Fruit fly (Drosophila melanogaster) whole organism, adult: ENCODE data around the gene Zcchc7.

Source experiments
- CG11617 ChIP-seq: fragments of 200-800 bp; sonication (Bioruptor generic); optimal IDR thresholded peaks from 2 replicates; lab custom pipeline; 2017; ENCODE audit warnings: mild to moderate bottlenecking, missing biosample characterization, missing genetic modification reagents, missing genetic modification characterization
- CG12768 ChIP-seq: fragments of 200-800 bp; sonication (Bioruptor generic); optimal IDR thresholded peaks from 2 replicates; lab custom pipeline; 2017; ENCODE audit warnings: missing biosample characterization, missing genetic modification characterization, mild to moderate bottlenecking, moderate library complexity, missing genetic modification reagents
- CG14711 ChIP-seq: fragments of 200-800 bp; sonication (Bioruptor generic); optimal IDR thresholded peaks from 2 replicates; lab custom pipeline; 2018; ENCODE audit warnings: missing biosample characterization, mild to moderate bottlenecking, missing genetic modification characterization, moderate library complexity
- CG1620 ChIP-seq: fragments of 200-800 bp; sonication (Bioruptor generic); optimal IDR thresholded peaks from 2 replicates; lab custom pipeline; 2016; ENCODE audit warnings: missing biosample characterization, missing genetic modification characterization
- CG33017 ChIP-seq: fragments of 200-800 bp; sonication (Bioruptor generic); optimal IDR thresholded peaks from 2 replicates; lab custom pipeline; 2018; ENCODE audit warnings: missing biosample characterization, mild to moderate bottlenecking, missing genetic modification characterization, moderate library complexity
- CG5204 ChIP-seq: fragments of 200-800 bp; sonication (Bioruptor generic); optimal IDR thresholded peaks from 2 replicates; lab custom pipeline; 2016; ENCODE audit warnings: missing biosample characterization, missing genetic modification characterization
- CG7045 ChIP-seq: fragments of 200-800 bp; sonication (Bioruptor generic); optimal IDR thresholded peaks from 2 replicates; lab custom pipeline; 2017; ENCODE audit warnings: missing biosample characterization, mild to moderate bottlenecking, missing genetic modification characterization
- CG7101 ChIP-seq: fragments of 200-800 bp; sonication (Bioruptor generic); optimal IDR thresholded peaks from 2 replicates; lab custom pipeline; 2018; ENCODE audit warnings: missing biosample characterization, mild to moderate bottlenecking, missing genetic modification characterization, moderate library complexity
- Clk ChIP-seq: fragments of 200-800 bp; sonication (Bioruptor generic); optimal IDR thresholded peaks from 2 replicates; lab custom pipeline; 2017; ENCODE audit warnings: missing biosample characterization, missing genetic modification characterization
- Crg-1 ChIP-seq: fragments of 200-800 bp; sonication (Bioruptor generic); optimal IDR thresholded peaks from 2 replicates; lab custom pipeline; 2016; ENCODE audit warnings: missing biosample characterization, missing genetic modification characterization
- Hr96 ChIP-seq: fragments of 200-800 bp; sonication (Bioruptor generic); optimal IDR thresholded peaks from 2 replicates; lab custom pipeline; 2016; ENCODE audit warnings: missing biosample characterization, missing genetic modification characterization
- Mnt ChIP-seq: fragments of 200-800 bp; sonication (Bioruptor generic); optimal IDR thresholded peaks from 2 replicates; lab custom pipeline; 2016; ENCODE audit warnings: missing biosample characterization, mild to moderate bottlenecking, missing genetic modification characterization
- bab1 ChIP-seq: fragments of 200-800 bp; sonication (Bioruptor generic); optimal IDR thresholded peaks from 3 replicates; lab custom pipeline; 2019; ENCODE audit warnings: missing biosample characterization, mild to moderate bottlenecking, missing genetic modification characterization, moderate library complexity
- cic ChIP-seq: fragments of 200-800 bp; sonication (Bioruptor generic); optimal IDR thresholded peaks from 2 replicates; lab custom pipeline; 2017; ENCODE audit warnings: missing biosample characterization, mild to moderate bottlenecking, missing genetic modification characterization, moderate library complexity
- cnc ChIP-seq, 2 experiments: fragments of >200 bp; optimal IDR thresholded peaks; 2 replicates each; lab custom pipeline; 2017
- kay ChIP-seq: fragments of 200-800 bp; sonication (Bioruptor generic); peaks from one replicate; lab custom pipeline; 2016; ENCODE audit warnings: missing biosample characterization, missing genetic modification characterization, borderline replicate concordance
- ovo ChIP-seq: fragments of 200-800 bp; sonication (Bioruptor generic); optimal IDR thresholded peaks from 2 replicates; lab custom pipeline; 2016; ENCODE audit warnings: missing biosample characterization, missing genetic modification characterization
- pad ChIP-seq: fragments of 200-800 bp; sonication (Bioruptor generic); optimal IDR thresholded peaks from 3 replicates; lab custom pipeline; 2017; ENCODE audit warnings: missing biosample characterization, missing genetic modification characterization, mild to moderate bottlenecking, moderate library complexity, missing genetic modification reagents
- tj ChIP-seq: fragments of 200-800 bp; sonication (Bioruptor generic); optimal IDR thresholded peaks from 3 replicates; lab custom pipeline; 2017; ENCODE audit warnings: missing biosample characterization, mild to moderate bottlenecking, missing genetic modification characterization, moderate library complexity
- toe ChIP-seq: fragments of 200-800 bp; sonication (Bioruptor generic); optimal IDR thresholded peaks from 2 replicates; lab custom pipeline; 2016; ENCODE audit warnings: missing biosample characterization, missing genetic modification characterization

Gene Zcchc7

dm6 chr3L:16858780-16859179 lies 13.6 kb downstream of the Zcchc7 start, which contains the start of gene sinah:
sinah (plus strand) TSS chr3L:16859080.
- TF ChIP-seq CG7045 (GFP tag; lab: Kevin White, UChicago): no peak
- TF ChIP-seq ovo (GFP tag; lab: Kevin White, UChicago): no peak
- no peak for TF ChIP-seq CG33017 (tag; lab: Kevin White, UChicago)
- TF ChIP-seq cic (GFP tag; lab: Kevin White, UChicago): no peak
- TF ChIP-seq CG7101 (tag; lab: Kevin White, UChicago): no peak
- no peak for TF ChIP-seq cnc (optimal IDR thresholded peaks at IDR 0.05; lab: Kevin White, UChicago)
- no peak for TF ChIP-seq kay (GFP tag; lab: Kevin White, UChicago)

dm6 chr3L:16860322-16860721 lies 15.1 kb downstream of the Zcchc7 start, which contains the start of gene CG13029:
CG13029 (plus strand) TSS chr3L:16860622.
- TF ChIP-seq CG7045 (GFP tag; lab: Kevin White, UChicago) (no peak), CG5204 (GFP tag; lab: Kevin White, UChicago) (no peak), cnc (optimal IDR thresholded peaks at IDR 0.05; lab: Kevin White, UChicago) (no peak), CG12768 (GFP tag; lab: Kevin White, UChicago) (no peak), ovo (GFP tag; lab: Kevin White, UChicago) (no peak), CG14711 (no peak), Clk (no peak), tj (GFP tag; lab: Kevin White, UChicago) (no peak), CG33017 (tag; lab: Kevin White, UChicago) (no peak), Crg-1 (GFP tag; lab: Kevin White, UChicago) (no peak), CG7101 (tag; lab: Kevin White, UChicago) (no peak), pad (GFP tag; lab: Kevin White, UChicago) (no peak)

dm6 chr3L:16860879-16861278 lies 15.7 kb downstream of the Zcchc7 start:
- no peak for TF ChIP-seq CG14711
- TF ChIP-seq CG5204 (GFP tag; lab: Kevin White, UChicago): no peak
- TF ChIP-seq CG7101 (tag; lab: Kevin White, UChicago): no peak
- no peak for TF ChIP-seq tj (GFP tag; lab: Kevin White, UChicago)
- no peak for TF ChIP-seq cic (GFP tag; lab: Kevin White, UChicago)
- TF ChIP-seq CG7045 (GFP tag; lab: Kevin White, UChicago): no peak
- no peak for TF ChIP-seq Mnt (GFP tag; lab: Kevin White, UChicago)

- no peak for TF ChIP-seq CG14711
- no peak for TF ChIP-seq Crg-1 (GFP tag; lab: Kevin White, UChicago)
- TF ChIP-seq CG1620 (GFP tag; lab: Kevin White, UChicago): no peak
- no peak for TF ChIP-seq toe
- TF ChIP-seq kay (GFP tag; lab: Kevin White, UChicago): no peak
- TF ChIP-seq pad (GFP tag; lab: Kevin White, UChicago): no peak
- TF ChIP-seq cnc (optimal IDR thresholded peaks at IDR 0.05; lab: Kevin White, UChicago): no peak
- no peak for TF ChIP-seq CG11617 (GFP tag; lab: Kevin White, UChicago)
These were observed 17.1 kb downstream of the Zcchc7 start, which contains the start of gene Rh4 for dm6 chr3L:16862284-16862683. Rh4 (minus strand) TSS chr3L:16862517.

dm6 chr3L:16862958-16863357 lies 17.8 kb downstream of the Zcchc7 start, which contains the start of gene CG9951:
CG9951 (plus strand) TSS chr3L:16863164.
- TF ChIP-seq bab1 (GFP tag; lab: Kevin White, UChicago) (peak; percentile 6), kay (GFP tag; lab: Kevin White, UChicago) (no peak)

dm6 chr3L:16865123-16865831 lies 20.1 kb downstream of the Zcchc7 start, which contains the start of gene Lmpt:
Lmpt (plus strand) TSS chr3L:16865295.
- TF ChIP-seq Mnt (GFP tag; lab: Kevin White, UChicago): peak; percentile 11
- peak; percentile 30 for TF ChIP-seq CG7101 (tag; lab: Kevin White, UChicago)
- TF ChIP-seq CG33017 (tag; lab: Kevin White, UChicago): no peak
- peak; percentile 34 for TF ChIP-seq bab1 (GFP tag; lab: Kevin White, UChicago)

dm6 chr3L:16865832-16866163 lies 20.6 kb downstream of the Zcchc7 start:
- TF ChIP-seq cic (GFP tag; lab: Kevin White, UChicago) (no peak), CG33017 (tag; lab: Kevin White, UChicago) (no peak), Hr96 (GFP tag; lab: Kevin White, UChicago) (no peak), Clk (no peak), Mnt (GFP tag; lab: Kevin White, UChicago) (no peak), ovo (GFP tag; lab: Kevin White, UChicago) (no peak), CG5204 (GFP tag; lab: Kevin White, UChicago) (no peak), bab1 (GFP tag; lab: Kevin White, UChicago) (no peak), CG7101 (tag; lab: Kevin White, UChicago) (no peak), CG12768 (GFP tag; lab: Kevin White, UChicago) (no peak), CG14711 (no peak), CG1620 (GFP tag; lab: Kevin White, UChicago) (no peak), tj (GFP tag; lab: Kevin White, UChicago) (no peak), Crg-1 (GFP tag; lab: Kevin White, UChicago) (no peak), pad (GFP tag; lab: Kevin White, UChicago) (no peak), cnc (optimal IDR thresholded peaks at IDR 0.05; lab: Kevin White, UChicago) (no peak), kay (GFP tag; lab: Kevin White, UChicago) (no peak)
